Fruit fly (Drosophila melanogaster): ENCODE data around the gene CG13063.

dm6 chr3L:16356171-16356765, 49.9 kb downstream of the CG13063 start:
- no peak for TF ChIP-seq CTCF (optimal IDR thresholded peaks at IDR 0.05)
- TF ChIP-seq CG8478 (optimal IDR thresholded peaks at IDR 0.05) = no peak

Data from S2 (cell line).